Fruit fly (Drosophila melanogaster) whole organism, embryonic: ENCODE measurements around the gene CG15296.
A peak's percentile ranks its signal among the peaks of the same experiment; 100 is the strongest.

Experiments
- Abd-B ChIP-seq: fragments of 200-800 bp; sonication (Bioruptor generic); optimal IDR thresholded peaks from 2 replicates; lab custom pipeline; 2018; ENCODE audit warnings: missing biosample characterization, mild to moderate bottlenecking, missing genetic modification characterization, moderate library complexity
- CG14014 ChIP-seq: fragments of 200-800 bp; sonication (Bioruptor generic); IDR thresholded peaks from 2 replicates; pipeline ENCODE4 v1.3.6; 2022; ENCODE audit warnings: missing biosample characterization, missing genetic modification characterization
- CG15073 ChIP-seq: fragments of 200-800 bp; sonication (Bioruptor generic); optimal IDR thresholded peaks from 2 replicates; lab custom pipeline; 2016; ENCODE audit warnings: missing biosample characterization, missing genetic modification characterization
- CG16863 ChIP-seq: fragments of 200-800 bp; sonication (Bioruptor generic); optimal IDR thresholded peaks from 3 replicates; lab custom pipeline; 2016; ENCODE audit warnings: missing biosample characterization, missing genetic modification characterization
- CG17186 ChIP-seq: fragments of 200-800 bp; sonication (Bioruptor generic); optimal IDR thresholded peaks from 3 replicates; lab custom pipeline; 2017; ENCODE audit warnings: missing biosample characterization, missing genetic modification reagents, missing genetic modification characterization
- CG17568 ChIP-seq: fragments of 200-800 bp; sonication (Bioruptor generic); optimal IDR thresholded peaks from 2 replicates; lab custom pipeline; 2018; ENCODE audit warnings: missing biosample characterization, mild to moderate bottlenecking, missing genetic modification characterization, moderate library complexity
- CG32772 ChIP-seq: fragments of 200-800 bp; sonication (Bioruptor generic); IDR thresholded peaks from 2 replicates; pipeline ENCODE4 v1.3.6; 2022; ENCODE audit warnings: missing biosample characterization, missing genetic modification characterization
- CG34422 ChIP-seq: fragments of 200-800 bp; sonication (Bioruptor generic); IDR thresholded peaks from 3 replicates; pipeline ENCODE4 v1.3.6; 2022; ENCODE audit warnings: missing biosample characterization, missing genetic modification characterization
- CG3838 ChIP-seq: fragments of 200-800 bp; sonication (Bioruptor generic); optimal IDR thresholded peaks from 3 replicates; lab custom pipeline; 2016; ENCODE audit warnings: missing biosample characterization, missing genetic modification characterization
- CG5245 ChIP-seq: fragments of 200-800 bp; sonication (Bioruptor generic); optimal IDR thresholded peaks from 3 replicates; lab custom pipeline; 2016; ENCODE audit warnings: missing biosample characterization, missing genetic modification characterization
- CG7839 ChIP-seq: fragments of 200-800 bp; sonication (Bioruptor generic); optimal IDR thresholded peaks from 3 replicates; lab custom pipeline; 2018; ENCODE audit warnings: missing biosample characterization, mild to moderate bottlenecking, missing genetic modification characterization, moderate library complexity
- CHES-1-like ChIP-seq: fragments of 200-800 bp; sonication (Bioruptor generic); optimal IDR thresholded peaks from 2 replicates; lab custom pipeline; 2016; ENCODE audit warnings: missing biosample characterization, missing genetic modification characterization
- D19B ChIP-seq: fragments of 200-800 bp; sonication (Bioruptor generic); optimal IDR thresholded peaks from 2 replicates; lab custom pipeline; 2017; ENCODE audit warnings: missing biosample characterization, mild to moderate bottlenecking, missing genetic modification characterization
- Doc3 ChIP-seq: fragments of 200-800 bp; sonication (Bioruptor generic); IDR thresholded peaks from 3 replicates; pipeline ENCODE4 v1.3.6; 2022; ENCODE audit warnings: missing biosample characterization, missing genetic modification characterization; ENCODE audit not compliant: partially characterized antibody
- Fer2 ChIP-seq: fragments of 200-800 bp; sonication (Bioruptor generic); optimal IDR thresholded peaks from 2 replicates; lab custom pipeline; 2018; ENCODE audit warnings: missing biosample characterization, mild to moderate bottlenecking, missing genetic modification characterization, moderate library complexity
- Hand ChIP-seq: fragments of 200-800 bp; sonication (Bioruptor generic); optimal IDR thresholded peaks from 2 replicates; lab custom pipeline; 2017; ENCODE audit warnings: mild to moderate bottlenecking, missing biosample characterization, missing genetic modification reagents, missing genetic modification characterization
- Hey ChIP-seq: fragments of 200-800 bp; sonication (Bioruptor generic); optimal IDR thresholded peaks from 3 replicates; lab custom pipeline; 2018; ENCODE audit warnings: missing biosample characterization, mild to moderate bottlenecking, missing genetic modification characterization
- Hmr ChIP-seq: fragments of 200-800 bp; sonication (Bioruptor generic); optimal IDR thresholded peaks from 3 replicates; lab custom pipeline; 2017; ENCODE audit warnings: mild to moderate bottlenecking, missing biosample characterization, missing genetic modification reagents, missing genetic modification characterization
- Hr39 ChIP-seq: fragments of >200 bp; optimal IDR thresholded peaks from 2 replicates; lab custom pipeline; 2017
- Hsf ChIP-seq: fragments of 200-800 bp; sonication (Bioruptor generic); optimal IDR thresholded peaks from 3 replicates; lab custom pipeline; 2016; ENCODE audit warnings: missing biosample characterization, missing genetic modification characterization
- Mad ChIP-seq: fragments of 200-800 bp; sonication (Bioruptor generic); optimal IDR thresholded peaks from 2 replicates; lab custom pipeline; 2016; ENCODE audit warnings: missing biosample characterization, missing genetic modification characterization
- NfI ChIP-seq: fragments of 200-800 bp; sonication (Bioruptor generic); optimal IDR thresholded peaks from 3 replicates; lab custom pipeline; 2018; ENCODE audit warnings: missing biosample characterization, mild to moderate bottlenecking, missing genetic modification characterization, moderate library complexity
- Rx ChIP-seq: fragments of 200-800 bp; sonication (Bioruptor generic); IDR thresholded peaks from 2 replicates; pipeline ENCODE4 v1.3.6; 2022; ENCODE audit warnings: missing biosample characterization, missing genetic modification characterization
- Sox100B ChIP-seq: fragments of 200-800 bp; sonication (Bioruptor generic); optimal IDR thresholded peaks from 3 replicates; lab custom pipeline; 2018; ENCODE audit warnings: missing biosample characterization, mild to moderate bottlenecking, missing genetic modification characterization
- Trl ChIP-seq, 3 experiments: fragments of >200 bp in 2 of 3; fragments of 200-800 bp in 1 of 3; sonication (Bioruptor generic) in 1 of 3; optimal IDR thresholded peaks; 2 replicates in 1 of 3; 3 replicates in 2 of 3; lab custom pipeline; 2016 to 2017; ENCODE audit warnings: missing biosample characterization in 1 of 3, missing genetic modification characterization in 1 of 3
- Vsx1 ChIP-seq: fragments of 200-800 bp; sonication (Bioruptor generic); optimal IDR thresholded peaks from 2 replicates; lab custom pipeline; 2017; ENCODE audit warnings: missing biosample characterization, mild to moderate bottlenecking, missing genetic modification characterization, missing genetic modification reagents
- ara ChIP-seq: fragments of 200-800 bp; sonication (Bioruptor generic); IDR thresholded peaks from 2 replicates; pipeline ENCODE4 v1.3.6; 2022; ENCODE audit warnings: missing biosample characterization, missing genetic modification characterization
- az2 ChIP-seq: fragments of 200-800 bp; sonication (Bioruptor generic); optimal IDR thresholded peaks from 3 replicates; lab custom pipeline; 2016; ENCODE audit warnings: missing biosample characterization, missing genetic modification characterization
- bigmax ChIP-seq: fragments of 200-800 bp; sonication (Bioruptor generic); optimal IDR thresholded peaks from 2 replicates; lab custom pipeline; 2018; ENCODE audit warnings: missing biosample characterization, mild to moderate bottlenecking, missing genetic modification characterization
- cad ChIP-seq: fragments of >200 bp; optimal IDR thresholded peaks from 2 replicates; lab custom pipeline; 2017; ENCODE audit warnings: missing biosample characterization, missing genetic modification characterization
- chn ChIP-seq: fragments of 200-800 bp; sonication (Bioruptor generic); optimal IDR thresholded peaks from 2 replicates; lab custom pipeline; 2016; ENCODE audit warnings: missing biosample characterization, missing genetic modification characterization
- corto ChIP-seq: fragments of 200-800 bp; sonication (Bioruptor generic); optimal IDR thresholded peaks from 2 replicates; lab custom pipeline; 2016; ENCODE audit warnings: missing biosample characterization, mild to moderate bottlenecking, missing genetic modification characterization, moderate library complexity
- exex ChIP-seq: fragments of 200-800 bp; sonication (Bioruptor generic); optimal IDR thresholded peaks from 4 replicates; lab custom pipeline; 2018; ENCODE audit warnings: missing biosample characterization, mild to moderate bottlenecking, missing genetic modification characterization, moderate library complexity
- gsb ChIP-seq: fragments of 200-800 bp; sonication (Bioruptor generic); IDR thresholded peaks from 2 replicates; pipeline ENCODE4 v1.3.6; 2022; ENCODE audit warnings: missing biosample characterization, missing genetic modification characterization
- jing ChIP-seq: fragments of 200-800 bp; sonication (Bioruptor generic); optimal IDR thresholded peaks from 2 replicates; lab custom pipeline; 2018; ENCODE audit warnings: missing biosample characterization, mild to moderate bottlenecking, missing genetic modification characterization
- kah ChIP-seq: fragments of 200-800 bp; sonication (Bioruptor generic); optimal IDR thresholded peaks from 2 replicates; lab custom pipeline; 2018; ENCODE audit warnings: missing biosample characterization, mild to moderate bottlenecking, missing genetic modification characterization
- ken ChIP-seq: fragments of 200-800 bp; sonication (Bioruptor generic); IDR thresholded peaks from 3 replicates; pipeline ENCODE4 v1.3.6; 2022; ENCODE audit warnings: missing biosample characterization, missing genetic modification characterization
- lov ChIP-seq, 2 experiments: fragments of 200-800 bp in 1 of 2; fragments of >200 bp in 1 of 2; sonication (Bioruptor generic) in 1 of 2; IDR thresholded peaks in 1 of 2; optimal IDR thresholded peaks in 1 of 2; 2 replicates in 1 of 2; 3 replicates in 1 of 2; pipeline versions ENCODE4 v1.3.6 to Lab custom; 2017 to 2022; ENCODE audit warnings: missing biosample characterization in 1 of 2, missing genetic modification characterization in 1 of 2
- pan ChIP-seq, 4 experiments: fragments of >200 bp in 3 of 4; fragments of 200-800 bp in 1 of 4; sonication (Bioruptor generic) in 1 of 4; optimal IDR thresholded peaks in 3 of 4; IDR thresholded peaks in 1 of 4; 2 replicates each; pipeline versions ENCODE4 v1.3.6 to Lab custom; 2017 to 2022; ENCODE audit warnings: missing biosample characterization in 2 of 4, missing genetic modification characterization in 2 of 4, mixed read lengths in 1 of 4
- pum ChIP-seq: fragments of 200-800 bp; sonication (Bioruptor generic); optimal IDR thresholded peaks from 2 replicates; lab custom pipeline; 2016; ENCODE audit warnings: missing biosample characterization, missing genetic modification characterization
- ranshi ChIP-seq: fragments of 200-800 bp; sonication (Bioruptor generic); IDR thresholded peaks from 2 replicates; pipeline ENCODE4 v1.3.6; 2022; ENCODE audit warnings: missing biosample characterization, missing genetic modification characterization
- repo ChIP-seq: fragments of 200-800 bp; sonication (Bioruptor generic); optimal IDR thresholded peaks from 2 replicates; lab custom pipeline; 2016; ENCODE audit warnings: missing biosample characterization, missing genetic modification characterization
- row ChIP-seq: fragments of 200-800 bp; sonication (Bioruptor generic); IDR thresholded peaks from 3 replicates; pipeline ENCODE4 v1.3.6; 2022; ENCODE audit warnings: missing biosample characterization, missing genetic modification characterization
- run ChIP-seq: fragments of 200-800 bp; sonication (Bioruptor generic); optimal IDR thresholded peaks from 3 replicates; lab custom pipeline; 2018; ENCODE audit warnings: missing biosample characterization, mild to moderate bottlenecking, missing genetic modification characterization
- sima ChIP-seq: fragments of 200-800 bp; sonication (Bioruptor generic); optimal IDR thresholded peaks from 2 replicates; lab custom pipeline; 2016; ENCODE audit warnings: missing biosample characterization, missing genetic modification characterization
- ttk ChIP-seq: fragments of 200-800 bp; sonication (Bioruptor generic); IDR thresholded peaks from 2 replicates; pipeline ENCODE4 v2.1.2; 2022; ENCODE audit warnings: missing biosample characterization, missing genetic modification characterization
- unc-4 ChIP-seq: fragments of 200-800 bp; sonication (Bioruptor generic); IDR thresholded peaks from 2 replicates; pipeline ENCODE4 v1.3.6; 2022; ENCODE audit warnings: missing biosample characterization, missing genetic modification characterization; ENCODE audit not compliant: partially characterized antibody
- unpg ChIP-seq: fragments of 200-800 bp; sonication (Bioruptor generic); optimal IDR thresholded peaks from 3 replicates; lab custom pipeline; 2018; ENCODE audit warnings: missing biosample characterization, mild to moderate bottlenecking, missing genetic modification characterization, moderate library complexity

Gene CG15296

DNA sequence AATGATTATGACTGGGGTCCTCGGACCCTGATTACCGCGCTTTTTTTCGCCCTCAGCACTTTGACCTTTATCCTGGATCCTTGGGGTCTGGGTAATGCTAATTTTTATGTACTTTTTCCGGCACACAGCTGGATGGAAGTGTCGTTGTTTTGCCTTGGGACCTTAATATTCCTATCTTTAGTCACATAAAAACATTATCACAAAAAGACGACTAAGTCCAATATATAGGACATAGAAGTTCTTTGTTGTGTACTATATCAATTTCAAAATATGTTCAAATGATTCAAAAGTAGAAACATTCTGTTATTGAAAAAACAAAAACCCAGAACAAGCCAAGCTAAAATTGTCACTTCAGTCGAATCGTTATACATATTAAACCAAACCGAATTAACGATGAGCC lies 22.4 kb upstream of the CG15296 start, which contains the start of gene Rab9D:
Rab9D (plus strand) TSS at position 301 of the 400 bp plus-strand sequence.
- TF ChIP-seq unc-4 (GFP tag; lab: Robert Waterston, UW) (no peak), pum (GFP tag; lab: Kevin White, UChicago) (no peak), Rx (GFP tag; lab: Robert Waterston, UW) (no peak), Sox100B (GFP tag; lab: Kevin White, UChicago) (no peak), jing (no peak), cad (GFP tag; lab: Kevin White, UChicago) (no peak), NfI (no peak)
- TF ChIP-seq, all 482 proteins: peak for 0

DNA sequence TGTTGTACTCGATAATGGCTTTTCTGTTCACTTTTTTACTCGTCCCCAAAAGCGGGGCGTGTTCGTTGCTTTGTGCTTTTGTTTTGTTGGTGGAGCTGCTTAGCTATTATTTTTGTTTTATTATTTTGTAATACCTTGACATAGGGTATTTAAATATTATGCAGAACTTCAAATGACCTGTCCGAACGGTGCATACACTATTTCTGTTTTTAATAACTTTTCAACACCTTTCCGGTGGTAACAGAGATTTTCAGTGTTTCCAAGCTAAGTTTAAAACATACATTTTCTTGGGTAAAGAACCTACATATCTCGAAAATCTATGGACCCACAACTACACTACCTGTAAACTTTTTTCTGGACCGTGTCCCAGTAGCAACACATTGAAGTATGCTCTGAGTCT lies 21.1 kb upstream of the CG15296 start:
- no peak for TF ChIP-seq sima (GFP tag; lab: Kevin White, UChicago)
- TF ChIP-seq ara (GFP tag; lab: Robert Waterston, UW) = 0 out of 2 replicates have a peak, but pooled peaks have one; percentile 5
- TF ChIP-seq Abd-B (GFP tag; lab: Kevin White, UChicago) = peak; percentile 49
- no peak for TF ChIP-seq Trl (optimal IDR thresholded peaks at IDR 0.05; lab: Kevin White, UChicago)
- peak; percentile 44 for TF ChIP-seq Trl (GFP tag; optimal IDR thresholded peaks at IDR 0.05; lab: Kevin White, UChicago)
- peak; percentile 3 for TF ChIP-seq Hsf
- TF ChIP-seq ranshi = peak; percentile 31; the same call in 1 of the 2 replicates
- peak; percentile 9 for TF ChIP-seq CHES-1-like (GFP tag; lab: Kevin White, UChicago)
- no peak for TF ChIP-seq CG17568
- peak; percentile 59 for TF ChIP-seq CG7839
- peak; percentile 52; the same call in 1 of the 2 replicates for TF ChIP-seq CG14014 (GFP tag; lab: Robert Waterston, UW)
- peak; percentile 30 for TF ChIP-seq Fer2 (tag; lab: Kevin White, UChicago)
- TF ChIP-seq chn (GFP tag; lab: Kevin White, UChicago) = no peak
- no peak for TF ChIP-seq CG15073 (GFP tag; lab: Kevin White, UChicago)
- no peak for TF ChIP-seq Mad
- TF ChIP-seq CG16863 (GFP tag; lab: Kevin White, UChicago) = peak; percentile 18
- peak; percentile 60 for TF ChIP-seq row
- no peak for TF ChIP-seq D19B (GFP tag; lab: Kevin White, UChicago)
- no peak for TF ChIP-seq jing
- no peak for TF ChIP-seq repo (GFP tag; lab: Kevin White, UChicago)
- peak; percentile 50; the same call in 1 of the 2 replicates for TF ChIP-seq ttk
- TF ChIP-seq CG3838 (GFP tag; lab: Kevin White, UChicago) = no peak
- peak; percentile 54 for TF ChIP-seq Hmr
- no peak for TF ChIP-seq ken
- no peak for TF ChIP-seq Hr39 (lab: Kevin White, UChicago)
- no peak for TF ChIP-seq pan (optimal IDR thresholded peaks at IDR 0.05; lab: Kevin White, UChicago)
- TF ChIP-seq pan (GFP tag; optimal IDR thresholded peaks at IDR 0.05 in 1 of 2, IDR thresholded peaks at IDR 0.05 in 1 of 2) = peak in 1 of 2 experiments; percentile 70
- TF ChIP-seq CG34422 (GFP tag; lab: Robert Waterston, UW) = peak; percentile 62; the same call in 2 of the 3 replicates
- TF ChIP-seq CG32772 = peak; percentile 59
- peak; percentile 29 for TF ChIP-seq unpg (GFP tag; lab: Kevin White, UChicago)
- TF ChIP-seq Hey (tag; lab: Kevin White, UChicago) = no peak
- no peak for TF ChIP-seq Hand
- no peak for TF ChIP-seq corto (GFP tag; lab: Kevin White, UChicago)
- no peak for TF ChIP-seq CG17186
- TF ChIP-seq lov (optimal IDR thresholded peaks at IDR 0.05; lab: Kevin White, UChicago) = no peak
- TF ChIP-seq lov (GFP tag; IDR thresholded peaks at IDR 0.05; lab: Robert Waterston, UW) = no peak
- TF ChIP-seq az2 (GFP tag; lab: Kevin White, UChicago) = no peak
- TF ChIP-seq Doc3 (GFP tag; lab: Robert Waterston, UW) = no peak
- TF ChIP-seq gsb (GFP tag; lab: Robert Waterston, UW) = no peak
- no peak for TF ChIP-seq exex (tag; lab: Kevin White, UChicago)
- TF ChIP-seq bigmax (GFP tag; lab: Kevin White, UChicago) = no peak
- no peak for TF ChIP-seq CG5245
- TF ChIP-seq run = no peak
- no peak for TF ChIP-seq kah (GFP tag; lab: Kevin White, UChicago)
- TF ChIP-seq Vsx1 (GFP tag; lab: Kevin White, UChicago) = no peak
